Worm (Caenorhabditis elegans): ENCODE data around the gene nap-1.

ce11 chrIV:8348073-8348472 lies 31.0 kb downstream of the nap-1 start, which contains the start of gene F17E9.4:
- TF ChIP-seq F37B4.10 (GFP tag; IDR thresholded peaks at IDR 0.05) (no peak), nfya-2 (GFP tag; IDR thresholded peaks at IDR 0.05) (no peak), F57C9.4 (tag; optimal IDR thresholded peaks at IDR 0.05) (no peak), T07F8.4 (tag; optimal IDR thresholded peaks at IDR 0.05) (no peak), nfya-1 (tag; optimal IDR thresholded peaks at IDR 0.05; ENCODE audit: borderline replicate concordance, insufficient read depth) (no peak)

All from whole organism, young adult.